Worm (Caenorhabditis elegans): Measurements from ENCODE around the gene grl-30.
"Not testable (repeated sequence)": the region's sequence is repeated elsewhere in the genome, so short reads cannot be mapped to it uniquely, and the experiment has no call there.

ce11 chrV:3572408-3572807 lies 16.3 kb downstream of the grl-30 start, which contains the start of gene F40C5.1:
- not testable (repeated sequence) for TF ChIP-seq ceh-43 (GFP tag; optimal IDR thresholded peaks at IDR 0.05); elt-1 (tag; optimal IDR thresholded peaks at IDR 0.05; ENCODE audit: borderline replicate concordance, insufficient read depth); elt-3 (tag; optimal IDR thresholded peaks at IDR 0.05); blmp-1 (tag; optimal IDR thresholded peaks at IDR 0.05); pha-4 (tag; optimal IDR thresholded peaks at IDR 0.05); nhr-237 (tag; optimal IDR thresholded peaks at IDR 0.05)
